Worm (Caenorhabditis elegans) whole organism, L2 larva: ENCODE data around the gene vps-39.
A peak's percentile ranks its signal among the peaks of the same experiment; 100 is the strongest.

ENCODE experiments used
- C34F6.9 ChIP-seq: fragments of 150-350 bp; optimal IDR thresholded peaks from 2 replicates; lab custom pipeline; 2014; ENCODE audit warnings: missing biosample characterization, missing genetic modification characterization
- F13H6.1 ChIP-seq: sonication (generic microtip); optimal IDR thresholded peaks from 2 replicates; lab custom pipeline; 2016; ENCODE audit warnings: missing genetic modification characterization, missing compliant biosample characterization
- R02D3.7 ChIP-seq: fragments of 150-350 bp; optimal IDR thresholded peaks from 2 replicates; lab custom pipeline; 2014; ENCODE audit warnings: missing biosample characterization, missing genetic modification characterization
- Y55F3AM.14 ChIP-seq: fragments of 200-800 bp; sonication (Bioruptor generic); optimal IDR thresholded peaks from 2 replicates; lab custom pipeline; 2018; ENCODE audit warnings: mild to moderate bottlenecking, missing genetic modification characterization, missing compliant biosample characterization
- ZK546.5 ChIP-seq: sonication (generic microtip); optimal IDR thresholded peaks from 2 replicates; lab custom pipeline; 2017; ENCODE audit warnings: missing biosample characterization, missing genetic modification characterization
- ama-1 ChIP-seq: fragments of 150-350 bp; optimal IDR thresholded peaks from 2 replicates; lab custom pipeline; 2018; ENCODE audit warnings: inconsistent platforms
- blmp-1 ChIP-seq: sonication (generic microtip); optimal IDR thresholded peaks from 2 replicates; lab custom pipeline; 2017; ENCODE audit warnings: missing genetic modification characterization, mild to moderate bottlenecking, missing compliant biosample characterization, antibody characterized with exemption, moderate library complexity; ENCODE audit not compliant: insufficient read depth
- ceh-16 ChIP-seq: fragments of 150-350 bp; optimal IDR thresholded peaks from 2 replicates; lab custom pipeline; 2014; ENCODE audit warnings: missing biosample characterization, missing genetic modification characterization
- ceh-82 ChIP-seq: fragments of 150-350 bp; optimal IDR thresholded peaks from 2 replicates; lab custom pipeline; 2014; ENCODE audit warnings: missing biosample characterization, missing genetic modification characterization
- crh-2 ChIP-seq: sonication (generic microtip); optimal IDR thresholded peaks from 2 replicates; lab custom pipeline; 2017; ENCODE audit warnings: missing biosample characterization, missing genetic modification characterization
- dmd-4 ChIP-seq: sonication (generic microtip); optimal IDR thresholded peaks from 2 replicates; lab custom pipeline; 2017; ENCODE audit warnings: missing biosample characterization, missing genetic modification characterization
- egl-27 ChIP-seq: sonication (generic microtip); optimal IDR thresholded peaks from 3 replicates; lab custom pipeline; 2017; ENCODE audit warnings: missing biosample characterization, missing genetic modification reagents, missing genetic modification characterization
- elt-3 ChIP-seq: sonication (generic microtip); optimal IDR thresholded peaks from 2 replicates; lab custom pipeline; 2017; ENCODE audit warnings: missing biosample characterization, missing genetic modification characterization
- fos-1 ChIP-seq: fragments of 150-350 bp; optimal IDR thresholded peaks from 2 replicates; lab custom pipeline; 2014; ENCODE audit warnings: missing biosample characterization, missing genetic modification characterization
- lin-11 ChIP-seq: fragments of 150-350 bp; sonication (generic microtip); optimal IDR thresholded peaks from 2 replicates; lab custom pipeline; 2014; ENCODE audit warnings: missing biosample characterization, missing genetic modification characterization, inconsistent platforms, mixed read lengths
- lin-39 ChIP-seq: fragments of 150-350 bp; optimal IDR thresholded peaks from 2 replicates; lab custom pipeline; 2014; ENCODE audit warnings: missing biosample characterization, missing genetic modification reagents, missing genetic modification characterization
- lsy-2 ChIP-seq, 2 experiments: fragments of 150-350 bp in 1 of 2; sonication (generic microtip) in 1 of 2; optimal IDR thresholded peaks; 2 replicates each; lab custom pipeline; 2014 to 2017; ENCODE audit warnings: missing biosample characterization in 2 of 2, missing genetic modification characterization in 2 of 2
- mbf-1 ChIP-seq: sonication (generic microtip); optimal IDR thresholded peaks from 2 replicates; lab custom pipeline; 2017; ENCODE audit warnings: missing biosample characterization, missing genetic modification characterization
- mdl-1 ChIP-seq, 2 experiments: fragments of 150-350 bp in 1 of 2; sonication (generic microtip) in 1 of 2; optimal IDR thresholded peaks; 2 replicates each; lab custom pipeline; 2017; ENCODE audit warnings: missing biosample characterization in 2 of 2, missing genetic modification characterization in 2 of 2
- nhr-10 ChIP-seq: sonication (generic microtip); optimal IDR thresholded peaks from 2 replicates; lab custom pipeline; 2017; ENCODE audit warnings: missing biosample characterization, missing genetic modification characterization
- nhr-11 ChIP-seq: fragments of 150-350 bp; optimal IDR thresholded peaks from 2 replicates; lab custom pipeline; 2014; ENCODE audit warnings: missing biosample characterization, missing genetic modification characterization
- nhr-12 ChIP-seq: fragments of 150-350 bp; optimal IDR thresholded peaks from 2 replicates; lab custom pipeline; 2014; ENCODE audit warnings: missing biosample characterization, missing genetic modification characterization
- nhr-129 ChIP-seq: fragments of 150-350 bp; optimal IDR thresholded peaks from 2 replicates; lab custom pipeline; 2014; ENCODE audit warnings: missing biosample characterization, missing genetic modification characterization
- nhr-21 ChIP-seq: fragments of 150-350 bp; optimal IDR thresholded peaks from 2 replicates; lab custom pipeline; 2014; ENCODE audit warnings: missing biosample characterization, missing genetic modification characterization
- nhr-237 ChIP-seq: fragments of 150-350 bp; optimal IDR thresholded peaks from 2 replicates; lab custom pipeline; 2014; ENCODE audit warnings: missing biosample characterization, missing genetic modification characterization
- nhr-25 ChIP-seq: fragments of 150-350 bp; sonication (generic microtip); optimal IDR thresholded peaks from 3 replicates; lab custom pipeline; 2014; ENCODE audit warnings: missing biosample characterization, missing genetic modification characterization
- nhr-6 ChIP-seq: fragments of 150-350 bp; optimal IDR thresholded peaks from 2 replicates; lab custom pipeline; 2014; ENCODE audit warnings: missing biosample characterization, missing genetic modification characterization
- nhr-77 ChIP-seq: fragments of 150-350 bp; optimal IDR thresholded peaks from 2 replicates; lab custom pipeline; 2014; ENCODE audit warnings: missing biosample characterization, missing genetic modification characterization
- peb-1 ChIP-seq: fragments of 150-350 bp; optimal IDR thresholded peaks from 2 replicates; lab custom pipeline; 2014; ENCODE audit warnings: missing biosample characterization, missing genetic modification characterization
- sem-4 ChIP-seq: fragments of 150-350 bp; optimal IDR thresholded peaks from 2 replicates; lab custom pipeline; 2014; ENCODE audit warnings: missing biosample characterization, missing genetic modification reagents, missing genetic modification characterization
- sma-3 ChIP-seq: sonication (generic microtip); optimal IDR thresholded peaks from 2 replicates; lab custom pipeline; 2016; ENCODE audit warnings: missing genetic modification reagents, missing genetic modification characterization, missing compliant biosample characterization
- sma-9 ChIP-seq, 2 experiments: fragments of 150-350 bp in 1 of 2; sonication (generic microtip) in 1 of 2; optimal IDR thresholded peaks; 2 replicates each; lab custom pipeline; 2014 to 2016; ENCODE audit warnings: missing genetic modification characterization in 2 of 2, mild to moderate bottlenecking in 1 of 2, missing biosample characterization in 1 of 2, missing compliant biosample characterization in 1 of 2, missing genetic modification reagents in 1 of 2, moderate library complexity in 1 of 2
- snpc-4 ChIP-seq: fragments of 150-350 bp; optimal IDR thresholded peaks from 2 replicates; lab custom pipeline; 2014; ENCODE audit warnings: missing biosample characterization, missing genetic modification characterization
- unc-39 ChIP-seq: fragments of 150-350 bp; optimal IDR thresholded peaks from 2 replicates; lab custom pipeline; 2014; ENCODE audit warnings: missing biosample characterization, missing genetic modification characterization
- unc-62 ChIP-seq: fragments of 150-350 bp; optimal IDR thresholded peaks from 2 replicates; lab custom pipeline; 2014; ENCODE audit warnings: missing biosample characterization, missing genetic modification reagents, missing genetic modification characterization
- ztf-1 ChIP-seq: fragments of 200-800 bp; sonication (Bioruptor generic); conservative IDR thresholded peaks from 2 replicates; pipeline ENCODE4 v1.3.6; 2022; ENCODE audit warnings: missing genetic modification characterization, missing compliant biosample characterization
- ztf-11 ChIP-seq: sonication (generic microtip); optimal IDR thresholded peaks from 2 replicates; lab custom pipeline; 2017; ENCODE audit warnings: missing biosample characterization, missing genetic modification characterization

Gene vps-39

DNA sequence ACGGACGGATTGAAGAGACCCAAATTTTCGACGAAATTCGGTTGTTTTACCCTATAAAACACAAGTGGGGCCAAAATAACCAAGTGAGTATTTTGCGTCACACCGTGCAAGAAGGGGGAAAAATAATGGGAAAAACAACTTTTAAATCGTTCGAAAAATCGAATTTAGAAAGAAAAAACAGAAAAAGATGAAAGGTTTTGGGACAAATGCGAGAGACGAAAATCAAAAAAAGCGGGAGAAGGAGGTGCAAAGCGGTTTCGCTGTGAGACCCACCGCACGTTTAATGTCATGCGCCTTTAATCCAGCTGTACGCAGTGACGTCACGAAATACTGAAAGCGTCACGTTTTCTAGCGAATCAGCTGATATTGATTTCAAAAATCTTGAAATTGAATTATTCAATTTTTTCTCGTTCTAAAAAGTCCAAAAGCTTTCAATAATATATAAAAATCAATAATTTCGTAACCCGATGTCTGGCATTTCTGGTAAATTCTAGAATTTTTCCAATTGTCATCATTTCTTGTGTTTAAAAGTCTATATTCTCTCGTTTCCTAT is 26.1 kb downstream of the vps-39 start, which contains the start of the genes ddx-17 and aip-1 (continued):
- no peak for TF ChIP-seq mbf-1 (tag; lab: Kevin White, UChicago)
- no peak for TF ChIP-seq nhr-6 (tag; lab: Kevin White, UChicago)
- TF ChIP-seq dmd-4 (tag; lab: Kevin White, UChicago): no peak
- peak; percentile 83 for TF ChIP-seq ama-1 (lab: Kevin White, UChicago)
- TF ChIP-seq C34F6.9 (tag; lab: Kevin White, UChicago): peak; percentile 92
- TF ChIP-seq ceh-82 (tag; lab: Kevin White, UChicago): no peak
- TF ChIP-seq nhr-12 (tag; lab: Kevin White, UChicago): no peak
- TF ChIP-seq sma-3 (GFP tag; lab: Kevin White, UChicago): peak; percentile 34
- TF ChIP-seq nhr-11 (tag; lab: Kevin White, UChicago): no peak
- TF ChIP-seq peb-1: no peak
- no peak for TF ChIP-seq ztf-1
- TF ChIP-seq sem-4: peak; percentile 2
- no peak for TF ChIP-seq mdl-1 (tag; optimal IDR thresholded peaks at IDR 0.05; lab: Kevin White, UChicago)
- peak; percentile 51 for TF ChIP-seq nhr-21 (tag; lab: Kevin White, UChicago)
- TF ChIP-seq snpc-4 (tag; lab: Kevin White, UChicago): peak; percentile 59
- no peak for TF ChIP-seq nhr-237 (tag; lab: Kevin White, UChicago)
- TF ChIP-seq F13H6.1 (tag; lab: Kevin White, UChicago): peak; percentile 55
- TF ChIP-seq lsy-2 (tag; optimal IDR thresholded peaks at IDR 0.05; lab: Kevin White, UChicago): peak; percentile 35 to 87
- TF ChIP-seq egl-27 (tag; lab: Kevin White, UChicago): no peak
- TF ChIP-seq fos-1: peak; percentile 60
- no peak for TF ChIP-seq Y55F3AM.14
- no peak for TF ChIP-seq lin-39 (tag; lab: Kevin White, UChicago)
- peak; percentile 58 for TF ChIP-seq lin-11 (tag; lab: Kevin White, UChicago)
- no peak for TF ChIP-seq ztf-11 (tag; lab: Kevin White, UChicago)
- no peak for TF ChIP-seq R02D3.7
- TF ChIP-seq, all 48 proteins: peak for 22

DNA sequence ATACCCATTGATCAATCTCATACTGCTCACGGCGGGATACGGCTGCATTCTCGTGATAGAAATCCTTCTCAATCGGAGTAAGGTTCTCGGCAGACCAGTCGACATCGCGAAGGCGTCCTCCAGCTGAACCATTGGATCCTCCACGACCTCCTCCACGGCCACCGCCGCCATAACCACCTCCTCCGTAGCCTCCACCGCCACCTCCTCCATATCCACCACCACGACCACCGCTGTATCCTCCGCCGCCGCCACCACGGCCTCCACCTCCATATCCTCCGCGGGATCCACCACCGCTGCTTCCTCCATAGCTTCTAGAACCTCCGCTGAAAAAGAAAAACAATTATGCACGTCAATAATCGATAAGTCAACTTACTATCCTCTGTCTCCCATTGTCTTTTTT is 26.8 kb downstream of the vps-39 start:
- TF ChIP-seq nhr-237 (tag; lab: Kevin White, UChicago) (no peak), elt-3 (tag; lab: Kevin White, UChicago) (no peak), ztf-1 (no peak), crh-2 (tag; lab: Kevin White, UChicago) (no peak), unc-62 (GFP tag; lab: Kevin White, UChicago) (no peak), sem-4 (no peak), ZK546.5 (tag; lab: Kevin White, UChicago) (no peak), nhr-10 (tag; lab: Kevin White, UChicago) (no peak), fos-1 (no peak), nhr-77 (tag; lab: Kevin White, UChicago) (no peak), R02D3.7 (no peak), mbf-1 (tag; lab: Kevin White, UChicago) (no peak), blmp-1 (tag; lab: Kevin White, UChicago) (no peak), Y55F3AM.14 (no peak)
- TF ChIP-seq, all 48 proteins: peak for 0

DNA sequence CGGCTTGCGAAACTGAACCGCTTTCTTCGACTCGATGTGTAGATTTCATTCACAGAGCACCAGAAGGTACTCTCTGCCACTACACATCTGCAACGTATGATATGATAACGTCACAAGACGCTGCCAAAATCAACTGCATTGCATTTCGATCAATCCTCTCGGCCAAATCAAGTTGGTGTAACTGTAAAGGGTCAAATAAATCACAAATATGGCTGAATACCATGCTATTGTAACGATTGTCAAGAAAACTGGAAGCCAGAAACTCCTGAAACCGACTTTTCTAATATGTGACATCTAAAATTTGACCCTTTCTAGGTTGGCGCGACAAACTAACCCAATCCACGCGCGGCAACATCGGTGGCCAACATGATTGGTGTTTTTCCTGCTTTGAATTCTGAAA is 28.2 kb downstream of the vps-39 start:
- no peak for TF ChIP-seq unc-62 (GFP tag; lab: Kevin White, UChicago)
- no peak for TF ChIP-seq lin-39 (tag; lab: Kevin White, UChicago)
- no peak for TF ChIP-seq unc-39 (tag; lab: Kevin White, UChicago)
- no peak for TF ChIP-seq nhr-25
- TF ChIP-seq ceh-16: no peak

DNA sequence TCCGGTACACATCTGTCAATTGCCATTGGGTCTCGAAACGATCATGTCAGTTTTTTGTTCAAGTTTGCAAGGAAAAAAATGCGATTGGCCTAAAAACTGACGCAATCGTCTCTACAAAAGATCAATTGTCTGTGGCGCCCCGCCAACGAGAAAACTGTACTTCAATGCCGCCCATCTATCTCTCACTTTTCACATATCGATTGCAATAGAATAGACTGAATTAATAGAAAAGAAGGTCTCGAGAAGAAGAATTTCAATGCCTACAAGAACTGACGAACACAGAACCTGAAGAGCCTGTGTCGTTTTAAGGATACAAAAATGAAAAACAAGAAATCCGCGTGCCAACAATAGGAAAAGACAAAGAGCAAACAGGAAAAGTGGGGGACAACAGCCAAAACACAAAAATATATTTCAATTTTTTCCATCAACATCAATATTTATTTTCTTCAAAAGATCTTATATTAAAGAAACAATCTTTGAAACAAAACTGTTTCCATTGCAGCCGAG is 29.8 kb downstream of the vps-39 start:
- peak; percentile 22 for TF ChIP-seq fos-1
- TF ChIP-seq ama-1 (lab: Kevin White, UChicago): peak; percentile 18
- TF ChIP-seq sma-3 (GFP tag; lab: Kevin White, UChicago): peak; percentile 19
- TF ChIP-seq nhr-129 (tag; lab: Kevin White, UChicago): peak; percentile 64
- peak; percentile 28 for TF ChIP-seq crh-2 (tag; lab: Kevin White, UChicago)
- no peak for TF ChIP-seq elt-3 (tag; lab: Kevin White, UChicago)
- TF ChIP-seq sma-9 (GFP tag; optimal IDR thresholded peaks at IDR 0.05; lab: Kevin White, UChicago): peak; percentile 16
- no peak for TF ChIP-seq sma-9 (tag; optimal IDR thresholded peaks at IDR 0.05; lab: Kevin White, UChicago)
- TF ChIP-seq nhr-11 (tag; lab: Kevin White, UChicago): no peak
- peak in 1 of 2 experiments; percentile 45 for TF ChIP-seq lsy-2 (tag; optimal IDR thresholded peaks at IDR 0.05; lab: Kevin White, UChicago)
